Worm (Caenorhabditis elegans) whole organism, young adult: ENCODE results near the gene T22E5.1.

Experiments used
- C06A6.2 ChIP-seq: fragments of 200-800 bp; sonication (Bioruptor generic); conservative IDR thresholded peaks from 2 replicates; pipeline ENCODE4 v1.3.6; 2022; ENCODE audit warnings: missing genetic modification characterization, missing compliant biosample characterization
- D2030.7 ChIP-seq: fragments of 200-800 bp; sonication (Bioruptor generic); IDR thresholded peaks from 2 replicates; pipeline ENCODE4 v1.3.6; 2022; ENCODE audit warnings: missing genetic modification reagents, missing genetic modification characterization, missing compliant biosample characterization
- F23B12.7 ChIP-seq: sonication (generic microtip); optimal IDR thresholded peaks from 2 replicates; lab custom pipeline; 2017; ENCODE audit warnings: missing genetic modification characterization, mild to moderate bottlenecking, missing compliant biosample characterization, antibody characterized with exemption, moderate library complexity; ENCODE audit not compliant: insufficient read depth
- F49E8.2 ChIP-seq: sonication (generic microtip); optimal IDR thresholded peaks from 3 replicates; lab custom pipeline; 2017; ENCODE audit warnings: missing genetic modification characterization, mild to moderate bottlenecking, missing compliant biosample characterization, antibody characterized with exemption, moderate library complexity; ENCODE audit not compliant: insufficient read depth
- K11D2.4 ChIP-seq: fragments of 200-800 bp; sonication (Bioruptor generic); IDR thresholded peaks from 2 replicates; pipeline ENCODE4 v1.3.6; 2022; ENCODE audit warnings: missing genetic modification reagents, missing genetic modification characterization, missing compliant biosample characterization
- T26A5.8 ChIP-seq: sonication (generic microtip); optimal IDR thresholded peaks from 2 replicates; lab custom pipeline; 2016; ENCODE audit warnings: missing genetic modification characterization, missing compliant biosample characterization
- Y53F4B.3 ChIP-seq: fragments of 200-800 bp; sonication (Bioruptor generic); IDR thresholded peaks from 2 replicates; pipeline ENCODE4 v1.3.6; 2022; ENCODE audit warnings: missing genetic modification reagents, missing genetic modification characterization, missing compliant biosample characterization
- Y67H2A.10 ChIP-seq: fragments of 200-800 bp; sonication (Bioruptor generic); conservative IDR thresholded peaks from 2 replicates; pipeline ENCODE4 v1.3.6; 2022; ENCODE audit warnings: missing genetic modification reagents, missing genetic modification characterization, missing compliant biosample characterization
- akir-1 ChIP-seq: fragments of 200-800 bp; sonication (Bioruptor generic); optimal IDR thresholded peaks from 2 replicates; lab custom pipeline; 2018; ENCODE audit warnings: mild to moderate bottlenecking, missing genetic modification characterization, moderate library complexity, missing compliant biosample characterization
- aptf-3 ChIP-seq: fragments of 200-800 bp; sonication (Bioruptor generic); IDR thresholded peaks from 2 replicates; pipeline ENCODE4 v1.3.6; 2022; ENCODE audit warnings: missing genetic modification characterization, missing compliant biosample characterization
- attf-5 ChIP-seq: fragments of 200-800 bp; sonication (Bioruptor generic); optimal IDR thresholded peaks from 2 replicates; lab custom pipeline; 2018; ENCODE audit warnings: mild to moderate bottlenecking, missing genetic modification characterization, missing compliant biosample characterization
- bed-2 ChIP-seq: fragments of 200-800 bp; sonication (Bioruptor generic); IDR thresholded peaks from 2 replicates; pipeline ENCODE4 v1.3.6; 2022; ENCODE audit warnings: missing genetic modification reagents, missing genetic modification characterization, missing compliant biosample characterization
- cebp-1 ChIP-seq, 2 experiments: fragments of 200-800 bp in 1 of 2; sonication (Bioruptor generic) in 1 of 2; sonication (generic microtip) in 1 of 2; IDR thresholded peaks in 1 of 2; optimal IDR thresholded peaks in 1 of 2; 2 replicates each; pipeline versions ENCODE4 v1.3.6 to Lab custom; 2017 to 2022; ENCODE audit warnings: missing compliant biosample characterization in 2 of 2, missing genetic modification characterization in 2 of 2, mild to moderate bottlenecking in 1 of 2, missing genetic modification reagents in 1 of 2, moderate library complexity in 1 of 2
- ceh-100 ChIP-seq: fragments of 200-800 bp; sonication (Bioruptor generic); IDR thresholded peaks from 2 replicates; pipeline ENCODE4 v1.3.6; 2022; ENCODE audit warnings: missing genetic modification reagents, missing genetic modification characterization, missing compliant biosample characterization
- ceh-79 ChIP-seq: sonication (generic microtip); optimal IDR thresholded peaks from 2 replicates; lab custom pipeline; 2017; ENCODE audit warnings: mild to moderate bottlenecking, missing genetic modification characterization, missing compliant biosample characterization
- ceh-91 ChIP-seq: fragments of 200-800 bp; sonication (Bioruptor generic); IDR thresholded peaks from 2 replicates; pipeline ENCODE4 v1.3.6; 2022; ENCODE audit warnings: missing genetic modification reagents, missing genetic modification characterization, missing compliant biosample characterization
- die-1 ChIP-seq: sonication (generic microtip); optimal IDR thresholded peaks from 2 replicates; lab custom pipeline; 2016; ENCODE audit warnings: missing genotype, mild to moderate bottlenecking, missing genetic modification characterization, missing compliant biosample characterization
- egl-18 ChIP-seq: fragments of 200-800 bp; sonication (Bioruptor generic); IDR thresholded peaks from 2 replicates; pipeline ENCODE4 v1.3.6; 2022; ENCODE audit warnings: missing genetic modification reagents, missing genetic modification characterization, missing compliant biosample characterization
- fkh-3 ChIP-seq: sonication (generic microtip); optimal IDR thresholded peaks from 2 replicates; lab custom pipeline; 2016; ENCODE audit warnings: mild to moderate bottlenecking, missing genetic modification characterization, missing compliant biosample characterization
- him-1 ChIP-seq: sonication (generic microtip); optimal IDR thresholded peaks from 2 replicates; lab custom pipeline; 2016; ENCODE audit warnings: missing genotype, missing genetic modification reagents, missing genetic modification characterization, missing compliant biosample characterization
- hlh-12 ChIP-seq: sonication (generic microtip); optimal IDR thresholded peaks from 2 replicates; lab custom pipeline; 2016; ENCODE audit warnings: missing genetic modification characterization, missing compliant biosample characterization
- let-526 ChIP-seq: fragments of 200-800 bp; sonication (Bioruptor generic); IDR thresholded peaks from 2 replicates; pipeline ENCODE4 v1.3.6; 2022; ENCODE audit warnings: missing genetic modification reagents, missing genetic modification characterization, missing compliant biosample characterization
- lin-26 ChIP-seq: fragments of 200-800 bp; sonication (Bioruptor generic); IDR thresholded peaks from 2 replicates; pipeline ENCODE4 v1.3.6; 2022; ENCODE audit warnings: missing genetic modification reagents, missing genetic modification characterization, missing compliant biosample characterization
- lir-1 ChIP-seq: fragments of 200-800 bp; sonication (Bioruptor generic); conservative IDR thresholded peaks from 2 replicates; pipeline ENCODE4 v1.3.6; 2022; ENCODE audit warnings: missing genetic modification reagents, missing genetic modification characterization, missing compliant biosample characterization
- lsy-27 ChIP-seq: sonication (generic microtip); optimal IDR thresholded peaks from 2 replicates; lab custom pipeline; 2017; ENCODE audit warnings: missing genetic modification characterization, mild to moderate bottlenecking, missing compliant biosample characterization, antibody characterized with exemption, missing genotype, borderline replicate concordance; ENCODE audit not compliant: insufficient read depth
- madf-10 ChIP-seq: sonication (generic microtip); optimal IDR thresholded peaks from 2 replicates; lab custom pipeline; 2016; ENCODE audit warnings: mild to moderate bottlenecking, missing genetic modification characterization, missing compliant biosample characterization
- nfya-1 ChIP-seq: sonication (generic microtip); optimal IDR thresholded peaks from 2 replicates; lab custom pipeline; 2017; ENCODE audit warnings: antibody characterized with exemption, missing compliant biosample characterization, missing genetic modification characterization, borderline replicate concordance; ENCODE audit not compliant: insufficient read depth
- nfyb-1 ChIP-seq: fragments of 200-800 bp; sonication (Bioruptor generic); IDR thresholded peaks from 2 replicates; pipeline ENCODE4 v1.3.6; 2022; ENCODE audit warnings: missing genetic modification reagents, missing genetic modification characterization, missing compliant biosample characterization
- nhr-120 ChIP-seq: fragments of 200-800 bp; sonication (Bioruptor generic); IDR thresholded peaks from 2 replicates; pipeline ENCODE4 v1.3.6; 2022; ENCODE audit warnings: missing genetic modification characterization, missing compliant biosample characterization
- nhr-179 ChIP-seq: sonication (generic microtip); optimal IDR thresholded peaks from 2 replicates; lab custom pipeline; 2016; ENCODE audit warnings: mild to moderate bottlenecking, missing genetic modification characterization, missing compliant biosample characterization
- rcor-1 ChIP-seq: fragments of 200-800 bp; sonication (Bioruptor generic); IDR thresholded peaks from 2 replicates; pipeline ENCODE4 v1.3.6; 2022; ENCODE audit warnings: missing genetic modification reagents, missing genetic modification characterization, missing compliant biosample characterization
- rec-8 ChIP-seq, 2 experiments: sonication (generic microtip); optimal IDR thresholded peaks; 2 replicates each; lab custom pipeline; 2016; ENCODE audit warnings: mild to moderate bottlenecking in 2 of 2, missing genetic modification characterization in 2 of 2, missing genetic modification reagents in 2 of 2, missing genotype in 2 of 2, missing biosample characterization in 1 of 2, missing compliant biosample characterization in 1 of 2, moderate library complexity in 1 of 2
- repo-1 ChIP-seq: sonication (generic microtip); optimal IDR thresholded peaks from 2 replicates; lab custom pipeline; 2017; ENCODE audit warnings: mild to moderate bottlenecking, missing genetic modification characterization, missing compliant biosample characterization
- rpc-1 ChIP-seq, 2 experiments: fragments of 150-350 bp in 1 of 2; sonication (generic microtip) in 1 of 2; optimal IDR thresholded peaks; 2 replicates each; lab custom pipeline; 2014 to 2018; ENCODE audit warnings: missing biosample characterization in 1 of 2, missing genetic modification characterization in 1 of 2, missing genetic modification reagents in 1 of 2, missing genotype in 1 of 2
- snpc-1.1 ChIP-seq: sonication (generic microtip); optimal IDR thresholded peaks from 2 replicates; lab custom pipeline; 2017; ENCODE audit warnings: missing genetic modification characterization, mild to moderate bottlenecking, missing compliant biosample characterization, antibody characterized with exemption, moderate library complexity, missing genotype, missing genetic modification reagents; ENCODE audit not compliant: insufficient read depth
- snpc-1.3 ChIP-seq: sonication (generic microtip); optimal IDR thresholded peaks from 2 replicates; lab custom pipeline; 2017; ENCODE audit warnings: missing genetic modification characterization, mild to moderate bottlenecking, missing compliant biosample characterization, antibody characterized with exemption, moderate library complexity, missing genotype, missing genetic modification reagents; ENCODE audit not compliant: insufficient read depth
- snpc-4 ChIP-seq, 5 experiments: fragments of 150-350 bp in 1 of 5; sonication (generic microtip) in 4 of 5; optimal IDR thresholded peaks; 2 replicates each; lab custom pipeline; 2014 to 2018; ENCODE audit warnings: missing genetic modification characterization in 5 of 5, missing biosample characterization in 3 of 5, antibody characterized with exemption in 2 of 5, mild to moderate bottlenecking in 2 of 5, missing compliant biosample characterization in 2 of 5, missing genotype in 2 of 5, moderate library complexity in 2 of 5, missing genetic modification reagents in 1 of 5
- tbx-9 ChIP-seq: sonication (generic microtip); optimal IDR thresholded peaks from 2 replicates; lab custom pipeline; 2016; ENCODE audit warnings: borderline replicate concordance, missing genetic modification characterization, inconsistent platforms, missing compliant biosample characterization
- ztf-18 ChIP-seq: sonication (generic microtip); optimal IDR thresholded peaks from 2 replicates; lab custom pipeline; 2016; ENCODE audit warnings: missing genotype, mild to moderate bottlenecking, missing genetic modification characterization, missing compliant biosample characterization
- ztf-22 ChIP-seq: fragments of 200-800 bp; sonication (Bioruptor generic); optimal IDR thresholded peaks from 2 replicates; lab custom pipeline; 2018; ENCODE audit warnings: mild to moderate bottlenecking, missing genetic modification characterization, moderate library complexity, missing compliant biosample characterization
- ztf-3 ChIP-seq: fragments of 200-800 bp; sonication (Bioruptor generic); optimal IDR thresholded peaks from 2 replicates; lab custom pipeline; 2018; ENCODE audit warnings: mild to moderate bottlenecking, missing genetic modification characterization, missing compliant biosample characterization
- ztf-6 ChIP-seq: fragments of 200-800 bp; sonication (Bioruptor generic); IDR thresholded peaks from 2 replicates; pipeline ENCODE4 v1.3.6; 2022; ENCODE audit warnings: missing genetic modification reagents, missing genetic modification characterization, missing compliant biosample characterization

Gene T22E5.1

ce11 chrX:6371192-6372116 is 41.2 kb upstream of the T22E5.1 start:
- TF ChIP-seq lin-26, result peak; percentile 89; the same call in 1 of the 2 replicates
- peak; percentile 32 for TF ChIP-seq ztf-3
- peak; percentile 13 for TF ChIP-seq lsy-27
- peak; percentile 66 for TF ChIP-seq D2030.7 (GFP tag; lab: Robert Waterston, UW)
- peak; percentile 85 for TF ChIP-seq F23B12.7
- no peak for TF ChIP-seq egl-18 (GFP tag; lab: Robert Waterston, UW)
- 0 out of 2 replicates have a peak, but pooled peaks have one; percentile 65 for TF ChIP-seq nhr-120 (GFP tag; lab: Robert Waterston, UW)
- peak; percentile 13 for TF ChIP-seq tbx-9
- peak; percentile 32 for TF ChIP-seq ztf-22 (GFP tag; lab: Kevin White, UChicago)
- peak; percentile 75; the same call in 1 of the 2 replicates for TF ChIP-seq aptf-3 (GFP tag; lab: Robert Waterston, UW)
- no peak for TF ChIP-seq cebp-1 (GFP tag; IDR thresholded peaks at IDR 0.05; lab: Robert Waterston, UW)
- TF ChIP-seq cebp-1 (tag; optimal IDR thresholded peaks at IDR 0.05; lab: Kevin White, UChicago), result no peak
- TF ChIP-seq akir-1, result peak; percentile 9
- peak; percentile 62 for TF ChIP-seq ztf-18 (tag; lab: Kevin White, UChicago)
- TF ChIP-seq lir-1 (GFP tag; lab: Robert Waterston, UW), result peak; percentile 35
- TF ChIP-seq repo-1 (tag; lab: Kevin White, UChicago), result peak; percentile 56
- TF ChIP-seq nfya-1 (tag; lab: Kevin White, UChicago), result no peak
- TF ChIP-seq snpc-1.1 (tag; lab: Kevin White, UChicago), result peak; percentile 5
- no peak for TF ChIP-seq ceh-91 (GFP tag; lab: Robert Waterston, UW)
- TF ChIP-seq die-1, result peak; percentile 80
- TF ChIP-seq let-526 (GFP tag; lab: Robert Waterston, UW), result peak; percentile 53; the same call in 1 of the 2 replicates
- peak; percentile 42 for TF ChIP-seq attf-5 (GFP tag; lab: Kevin White, UChicago)
- TF ChIP-seq hlh-12, result peak; percentile 41
- TF ChIP-seq K11D2.4 (GFP tag; lab: Robert Waterston, UW), result 0 out of 2 replicates have a peak, but pooled peaks have one; percentile 26
- peak; percentile 21; the same call in 1 of the 2 replicates for TF ChIP-seq ceh-100 (GFP tag; lab: Robert Waterston, UW)
- peak; percentile 63 for TF ChIP-seq ceh-79 (tag; lab: Kevin White, UChicago)
- no peak for TF ChIP-seq Y67H2A.10 (GFP tag; lab: Robert Waterston, UW)
- peak; percentile 93 for TF ChIP-seq him-1
- no peak for TF ChIP-seq ztf-6 (GFP tag; lab: Robert Waterston, UW)
- peak; percentile 66 for TF ChIP-seq T26A5.8
- peak; percentile 36 for TF ChIP-seq fkh-3 (tag; lab: Kevin White, UChicago)
- TF ChIP-seq rec-8 (tag; optimal IDR thresholded peaks at IDR 0.05; lab: Kevin White, UChicago), result peak; percentile 40 to 76
- TF ChIP-seq madf-10 (tag; lab: Kevin White, UChicago), result peak; percentile 71
- TF ChIP-seq bed-2 (GFP tag; lab: Robert Waterston, UW), result no peak
- peak; percentile 53 for TF ChIP-seq rcor-1 (GFP tag; lab: Robert Waterston, UW)
- TF ChIP-seq rpc-1 (optimal IDR thresholded peaks at IDR 0.05; lab: Kevin White, UChicago), result peak; percentile 89
- peak; percentile 95 for TF ChIP-seq rpc-1 (tag; optimal IDR thresholded peaks at IDR 0.05; lab: Kevin White, UChicago)
- TF ChIP-seq nhr-179, result peak; percentile 58
- TF ChIP-seq F49E8.2 (tag; lab: Kevin White, UChicago), result no peak
- peak; percentile 88 for TF ChIP-seq nfyb-1 (GFP tag; lab: Robert Waterston, UW)
- peak; percentile 85 for TF ChIP-seq snpc-1.3 (tag; lab: Kevin White, UChicago)
- no peak for TF ChIP-seq C06A6.2
- no peak for TF ChIP-seq Y53F4B.3 (GFP tag; lab: Robert Waterston, UW)
- TF ChIP-seq snpc-4 (GFP tag; optimal IDR thresholded peaks at IDR 0.05; lab: Kevin White, UChicago), result peak; percentile 48
- TF ChIP-seq snpc-4 (tag; optimal IDR thresholded peaks at IDR 0.05; lab: Kevin White, UChicago), result peak in 3 of 4 experiments; percentile 7 to 71 (median 49)
